Worm (Caenorhabditis elegans) whole organism, L4 larva: ENCODE measurements around the gene C27D9.1.

Experiments
- F26F4.8 ChIP-seq: fragments of 200-800 bp; sonication (Bioruptor generic); conservative IDR thresholded peaks from 2 replicates; pipeline ENCODE4 v1.3.6; 2022; ENCODE audit warnings: missing genetic modification characterization, missing compliant biosample characterization
- F49E8.2 ChIP-seq: sonication (generic microtip); optimal IDR thresholded peaks from 2 replicates; lab custom pipeline; 2016; ENCODE audit warnings: missing compliant biosample characterization, mild to moderate bottlenecking, missing genetic modification characterization, borderline replicate concordance
- Y5F2A.4 ChIP-seq: fragments of 200-800 bp; sonication (Bioruptor generic); optimal IDR thresholded peaks from 2 replicates; lab custom pipeline; 2018; ENCODE audit warnings: mild to moderate bottlenecking, missing genetic modification characterization, missing compliant biosample characterization
- aha-1 ChIP-seq: fragments of 150-350 bp; peaks from one replicate; lab custom pipeline; 2014; ENCODE audit warnings: missing biosample characterization, missing genetic modification characterization
- aly-2 ChIP-seq: sonication (generic microtip); optimal IDR thresholded peaks from 2 replicates; lab custom pipeline; 2018; ENCODE audit warnings: missing biosample characterization, missing genetic modification characterization
- arid-1 ChIP-seq: fragments of 200-800 bp; sonication (Bioruptor generic); conservative IDR thresholded peaks from 2 replicates; pipeline ENCODE4 v1.3.6; 2022; ENCODE audit warnings: missing genetic modification reagents, missing genetic modification characterization, missing compliant biosample characterization
- attf-4 ChIP-seq: sonication (generic microtip); optimal IDR thresholded peaks from 3 replicates; lab custom pipeline; 2017; ENCODE audit warnings: missing biosample characterization, missing genetic modification characterization
- ceh-20 ChIP-seq: fragments of 200-800 bp; sonication (Bioruptor generic); IDR thresholded peaks from 2 replicates; pipeline ENCODE4 v1.3.6; 2022; ENCODE audit warnings: missing genetic modification reagents, missing genetic modification characterization, missing compliant biosample characterization
- ceh-44 ChIP-seq: fragments of 200-800 bp; sonication (Bioruptor generic); IDR thresholded peaks from 2 replicates; pipeline ENCODE4 v1.3.6; 2022; ENCODE audit warnings: missing genetic modification reagents, missing genetic modification characterization, missing compliant biosample characterization
- cey-2 ChIP-seq: sonication (generic microtip); optimal IDR thresholded peaks from 3 replicates; lab custom pipeline; 2017; ENCODE audit warnings: missing genetic modification characterization, mild to moderate bottlenecking, missing compliant biosample characterization, antibody characterized with exemption, borderline replicate concordance; ENCODE audit not compliant: insufficient read depth
- ctbp-1 ChIP-seq: fragments of 200-800 bp; sonication (Bioruptor generic); IDR thresholded peaks from 2 replicates; pipeline ENCODE4 v1.3.6; 2022; ENCODE audit warnings: missing genetic modification reagents, missing genetic modification characterization, missing compliant biosample characterization
- daf-19 ChIP-seq: fragments of 200-800 bp; sonication (Bioruptor generic); conservative IDR thresholded peaks from 2 replicates; pipeline ENCODE4 v1.3.6; 2022; ENCODE audit warnings: missing genetic modification characterization, missing compliant biosample characterization
- daf-8 ChIP-seq: fragments of 200-800 bp; sonication (Bioruptor generic); IDR thresholded peaks from 2 replicates; pipeline ENCODE4 v1.3.6; 2022; ENCODE audit warnings: missing genetic modification characterization, missing compliant biosample characterization
- duxl-1 ChIP-seq: sonication (generic microtip); optimal IDR thresholded peaks from 2 replicates; lab custom pipeline; 2016; ENCODE audit warnings: mild to moderate bottlenecking, missing genetic modification characterization, moderate library complexity, missing compliant biosample characterization; ENCODE audit not compliant: poor library complexity
- egl-43 ChIP-seq: fragments of 200-800 bp; sonication (Bioruptor generic); IDR thresholded peaks from 2 replicates; pipeline ENCODE4 v1.3.6; 2022; ENCODE audit warnings: missing genetic modification reagents, missing genetic modification characterization, missing compliant biosample characterization
- gei-8 ChIP-seq: fragments of 200-800 bp; sonication (Bioruptor generic); optimal IDR thresholded peaks from 2 replicates; lab custom pipeline; 2018; ENCODE audit warnings: mild to moderate bottlenecking, missing genetic modification characterization, missing compliant biosample characterization
- hif-1 ChIP-seq, 2 experiments: sonication (generic microtip); optimal IDR thresholded peaks; 2 replicates each; lab custom pipeline; 2016 to 2017; ENCODE audit warnings: missing compliant biosample characterization in 2 of 2, missing genetic modification characterization in 2 of 2, missing genetic modification reagents in 2 of 2, missing genotype in 2 of 2, mild to moderate bottlenecking in 1 of 2
- hlh-30 ChIP-seq: sonication (generic microtip); optimal IDR thresholded peaks from 2 replicates; lab custom pipeline; 2017; ENCODE audit warnings: antibody characterized with exemption, mild to moderate bottlenecking, missing genetic modification characterization, missing compliant biosample characterization; ENCODE audit not compliant: insufficient read depth
- lin-39 ChIP-seq: fragments of 150-350 bp; optimal IDR thresholded peaks from 2 replicates; lab custom pipeline; 2014; ENCODE audit warnings: missing biosample characterization, missing genetic modification reagents, missing genetic modification characterization
- mdl-1 ChIP-seq, 2 experiments: fragments of 150-350 bp in 1 of 2; sonication (generic microtip) in 1 of 2; optimal IDR thresholded peaks; 2 replicates each; lab custom pipeline; 2014 to 2017; ENCODE audit warnings: missing biosample characterization in 2 of 2, missing genetic modification characterization in 2 of 2
- mdt-29 ChIP-seq: fragments of 200-800 bp; sonication (Bioruptor generic); IDR thresholded peaks from 2 replicates; pipeline ENCODE4 v1.3.6; 2022; ENCODE audit warnings: missing genetic modification reagents, missing genetic modification characterization, missing compliant biosample characterization
- mes-2 ChIP-seq: sonication (generic microtip); optimal IDR thresholded peaks from 2 replicates; lab custom pipeline; 2016; ENCODE audit warnings: missing genotype, mild to moderate bottlenecking, missing genetic modification characterization, missing compliant biosample characterization; ENCODE audit not compliant: poor library complexity, severe bottlenecking
- mxl-3 ChIP-seq: fragments of 200-800 bp; sonication (Bioruptor generic); optimal IDR thresholded peaks from 2 replicates; lab custom pipeline; 2018; ENCODE audit warnings: mild to moderate bottlenecking, missing genetic modification characterization, missing compliant biosample characterization
- nhr-25 ChIP-seq: sonication (generic microtip); optimal IDR thresholded peaks from 2 replicates; lab custom pipeline; 2017; ENCODE audit warnings: missing genetic modification characterization, mild to moderate bottlenecking, missing compliant biosample characterization, antibody characterized with exemption, moderate library complexity, borderline replicate concordance; ENCODE audit not compliant: insufficient read depth
- pha-4 ChIP-seq, 2 experiments: fragments of 150-350 bp in 1 of 2; fragments of 200-800 bp in 1 of 2; sonication (Bioruptor generic) in 1 of 2; IDR thresholded peaks in 1 of 2; optimal IDR thresholded peaks in 1 of 2; 2 replicates each; pipeline versions ENCODE4 v1.3.6 to Lab custom; 2014 to 2022; ENCODE audit warnings: missing genetic modification characterization in 2 of 2, missing genetic modification reagents in 2 of 2, missing biosample characterization in 1 of 2, missing compliant biosample characterization in 1 of 2
- rbr-2 ChIP-seq: sonication (generic microtip); optimal IDR thresholded peaks from 2 replicates; lab custom pipeline; 2016; ENCODE audit warnings: missing genotype, missing genetic modification characterization, missing compliant biosample characterization
- sdz-12 ChIP-seq: fragments of 200-800 bp; sonication (Bioruptor generic); optimal IDR thresholded peaks from 2 replicates; lab custom pipeline; 2018; ENCODE audit warnings: mild to moderate bottlenecking, missing genetic modification characterization, missing compliant biosample characterization
- set-16 ChIP-seq: fragments of 200-800 bp; sonication (Bioruptor generic); IDR thresholded peaks from 2 replicates; pipeline ENCODE4 v1.3.6; 2022; ENCODE audit warnings: missing genetic modification reagents, missing genetic modification characterization, missing compliant biosample characterization
- skn-1 ChIP-seq: fragments of 150-350 bp; optimal IDR thresholded peaks from 2 replicates; lab custom pipeline; 2014; ENCODE audit warnings: missing biosample characterization, missing genetic modification characterization
- snpc-1.2 ChIP-seq: fragments of 200-800 bp; sonication (Bioruptor generic); IDR thresholded peaks from 2 replicates; pipeline ENCODE4 v1.3.6; 2022; ENCODE audit warnings: missing genetic modification reagents, missing genetic modification characterization, missing compliant biosample characterization
- spr-1 ChIP-seq: sonication (generic microtip); optimal IDR thresholded peaks from 2 replicates; lab custom pipeline; 2016; ENCODE audit warnings: mild to moderate bottlenecking, missing genetic modification characterization, missing compliant biosample characterization
- spr-3 ChIP-seq: fragments of 200-800 bp; sonication (Bioruptor generic); optimal IDR thresholded peaks from 2 replicates; lab custom pipeline; 2018; ENCODE audit warnings: mild to moderate bottlenecking, missing genetic modification characterization, missing compliant biosample characterization
- tag-97 ChIP-seq: fragments of 200-800 bp; sonication (Bioruptor generic); IDR thresholded peaks from 2 replicates; pipeline ENCODE4 v1.3.6; 2022; ENCODE audit warnings: missing genetic modification characterization, missing compliant biosample characterization
- vab-7 ChIP-seq: fragments of 200-800 bp; sonication (Bioruptor generic); IDR thresholded peaks from 2 replicates; pipeline ENCODE4 v1.3.6; 2022; ENCODE audit warnings: missing genetic modification reagents, missing genetic modification characterization, missing compliant biosample characterization
- zag-1 ChIP-seq: fragments of 150-350 bp; optimal IDR thresholded peaks from 2 replicates; lab custom pipeline; 2014; ENCODE audit warnings: missing biosample characterization, missing genetic modification characterization
- zfp-3 ChIP-seq: fragments of 200-800 bp; sonication (Bioruptor generic); conservative IDR thresholded peaks from 2 replicates; pipeline ENCODE4 v1.3.6; 2022; ENCODE audit warnings: missing genetic modification reagents, missing genetic modification characterization, missing compliant biosample characterization
- ztf-11 ChIP-seq: fragments of 150-350 bp; optimal IDR thresholded peaks from 2 replicates; lab custom pipeline; 2014; ENCODE audit warnings: missing biosample characterization, missing genetic modification characterization

Gene C27D9.1

ce11 chrII:4791272-4791671 is 38.1 kb downstream of the C27D9.1 start, which contains the start of gene F26G1.1 (continued):
- TF ChIP-seq Y5F2A.4 (GFP tag; lab: Kevin White, UChicago) (no peak), aha-1 (tag; lab: Kevin White, UChicago) (peak; percentile 38), hlh-30 (tag; lab: Kevin White, UChicago) (no peak), gei-8 (GFP tag; lab: Kevin White, UChicago) (no peak), attf-4 (no peak), zag-1 (no peak), rbr-2 (tag; lab: Kevin White, UChicago) (peak; percentile 6), cey-2 (no peak), ctbp-1 (no peak), mxl-3 (GFP tag; lab: Kevin White, UChicago) (no peak), vab-7 (0 out of 2 replicates have a peak, but pooled peaks have one; percentile 9), ztf-11 (tag; lab: Kevin White, UChicago) (no peak), F49E8.2 (tag; lab: Kevin White, UChicago) (peak; percentile 33), lin-39 (tag; lab: Kevin White, UChicago) (no peak), egl-43 (GFP tag; lab: Robert Waterston, UW) (no peak), zfp-3 (GFP tag; lab: Robert Waterston, UW) (no peak), tag-97 (GFP tag; lab: Robert Waterston, UW) (no peak), mdl-1 (tag; optimal IDR thresholded peaks at IDR 0.05; lab: Kevin White, UChicago) (no peak), nhr-25 (tag; lab: Kevin White, UChicago) (no peak)
- TF ChIP-seq, all 104 proteins: peak for 19

ce11 chrII:4793320-4793719 is 40.1 kb downstream of the C27D9.1 start:
- peak; percentile 95 for TF ChIP-seq aha-1 (tag; lab: Kevin White, UChicago)
- no peak for TF ChIP-seq egl-43 (GFP tag; lab: Robert Waterston, UW)
- TF ChIP-seq, all 104 proteins: peak for 1

ce11 chrII:4795461-4795860 is 42.2 kb downstream of the C27D9.1 start, which contains the start of gene C33F10.4:
Gene C33F10.4, plus strand, starts transcription at chrII:4795761.
- no peak for TF ChIP-seq skn-1
- TF ChIP-seq sdz-12: no peak
- no peak for TF ChIP-seq pha-4 (GFP tag; IDR thresholded peaks at IDR 0.05; lab: Robert Waterston, UW)
- no peak for TF ChIP-seq pha-4 (tag; optimal IDR thresholded peaks at IDR 0.05; lab: Kevin White, UChicago)
- no peak for TF ChIP-seq snpc-1.2 (GFP tag; lab: Robert Waterston, UW)
- TF ChIP-seq set-16 (GFP tag; lab: Robert Waterston, UW): no peak
- no peak for TF ChIP-seq aly-2 (tag; lab: Kevin White, UChicago)
- TF ChIP-seq ceh-20 (GFP tag; lab: Robert Waterston, UW): no peak
- TF ChIP-seq ceh-44 (GFP tag; lab: Robert Waterston, UW): no peak
- no peak for TF ChIP-seq lin-39 (tag; lab: Kevin White, UChicago)
- TF ChIP-seq mes-2 (tag; lab: Kevin White, UChicago): no peak
- no peak for TF ChIP-seq spr-3 (GFP tag; lab: Kevin White, UChicago)
- no peak for TF ChIP-seq nhr-25 (tag; lab: Kevin White, UChicago)
- TF ChIP-seq arid-1: no peak
- no peak for TF ChIP-seq spr-1
- TF ChIP-seq mdt-29 (GFP tag; lab: Robert Waterston, UW): no peak
- no peak for TF ChIP-seq daf-19 (GFP tag; lab: Robert Waterston, UW)
- no peak for TF ChIP-seq hif-1 (tag; optimal IDR thresholded peaks at IDR 0.05; lab: Kevin White, UChicago)
- no peak for TF ChIP-seq daf-8
- no peak for TF ChIP-seq duxl-1 (tag; lab: Kevin White, UChicago)
- TF ChIP-seq F26F4.8 (GFP tag; lab: Robert Waterston, UW): no peak
